Worm (Caenorhabditis elegans): Measurements from ENCODE around the gene F20D6.6.
A peak's percentile ranks its signal among the peaks of the same experiment; 100 is the strongest.

F20D6.6 gene

ce11 chrV:8130149-8130661, 29.5 kb upstream of the F20D6.6 start, which contains the start of gene snap-1 (continued):
- TF ChIP-seq ztf-11 (tag; optimal IDR thresholded peaks at IDR 0.05) (no peak), daf-19 (GFP tag; conservative IDR thresholded peaks at IDR 0.05) (no peak), snpc-4 (tag; optimal IDR thresholded peaks at IDR 0.05) (no peak), T26A8.4 (GFP tag; IDR thresholded peaks at IDR 0.05) (no peak), fkh-10 (GFP tag; optimal IDR thresholded peaks at IDR 0.05) (peak; percentile 49), duxl-1 (tag; optimal IDR thresholded peaks at IDR 0.05; ENCODE audit: poor library complexity) (no peak), Y75B8A.6 (GFP tag; IDR thresholded peaks at IDR 0.05) (no peak), zfp-2 (tag; optimal IDR thresholded peaks at IDR 0.05) (no peak), lin-1 (GFP tag; IDR thresholded peaks at IDR 0.05) (no peak), R02D3.7 (tag; optimal IDR thresholded peaks at IDR 0.05) (no peak), skn-1 (tag; optimal IDR thresholded peaks at IDR 0.05) (no peak), lin-29 (GFP tag; IDR thresholded peaks at IDR 0.05) (no peak), mdl-1 (tag; optimal IDR thresholded peaks at IDR 0.05) (peak in 1 of 2 experiments; percentile 38)

ce11 chrV:8130812-8131211, 28.9 kb upstream of the F20D6.6 start:
- no peak for TF ChIP-seq ceh-28 (tag; optimal IDR thresholded peaks at IDR 0.05)
- TF ChIP-seq F10B5.3 (tag; optimal IDR thresholded peaks at IDR 0.05) = no peak
- no peak for TF ChIP-seq Y105C5A.15 (GFP tag; IDR thresholded peaks at IDR 0.05)
- TF ChIP-seq sdz-12 (GFP tag; optimal IDR thresholded peaks at IDR 0.05) = no peak
- no peak for TF ChIP-seq F44E2.7 (GFP tag; IDR thresholded peaks at IDR 0.05)
- TF ChIP-seq set-16 (GFP tag; IDR thresholded peaks at IDR 0.05) = no peak
- TF ChIP-seq dmd-6 (GFP tag; IDR thresholded peaks at IDR 0.05) = no peak
- TF ChIP-seq spr-1 (tag; optimal IDR thresholded peaks at IDR 0.05) = no peak
- TF ChIP-seq daf-8 (GFP tag; IDR thresholded peaks at IDR 0.05) = no peak
- TF ChIP-seq D1046.2 (GFP tag; IDR thresholded peaks at IDR 0.05) = no peak
- TF ChIP-seq gei-8 (GFP tag; optimal IDR thresholded peaks at IDR 0.05) = no peak
- TF ChIP-seq dmd-8 (GFP tag; IDR thresholded peaks at IDR 0.05) = no peak
- TF ChIP-seq zip-2 (tag; optimal IDR thresholded peaks at IDR 0.05) = no peak
- TF ChIP-seq mep-1 (tag; optimal IDR thresholded peaks at IDR 0.05) = no peak
- TF ChIP-seq lin-15B (tag; optimal IDR thresholded peaks at IDR 0.05) = no peak
- TF ChIP-seq zip-11 (GFP tag; IDR thresholded peaks at IDR 0.05) = no peak
- TF ChIP-seq daf-19 (GFP tag; conservative IDR thresholded peaks at IDR 0.05) = no peak
- TF ChIP-seq dmd-9 (GFP tag; IDR thresholded peaks at IDR 0.05) = no peak
- no peak for TF ChIP-seq daf-12 (tag; optimal IDR thresholded peaks at IDR 0.05)
- no peak for TF ChIP-seq F49E8.2 (tag; optimal IDR thresholded peaks at IDR 0.05; ENCODE audit: borderline replicate concordance)

DNA sequence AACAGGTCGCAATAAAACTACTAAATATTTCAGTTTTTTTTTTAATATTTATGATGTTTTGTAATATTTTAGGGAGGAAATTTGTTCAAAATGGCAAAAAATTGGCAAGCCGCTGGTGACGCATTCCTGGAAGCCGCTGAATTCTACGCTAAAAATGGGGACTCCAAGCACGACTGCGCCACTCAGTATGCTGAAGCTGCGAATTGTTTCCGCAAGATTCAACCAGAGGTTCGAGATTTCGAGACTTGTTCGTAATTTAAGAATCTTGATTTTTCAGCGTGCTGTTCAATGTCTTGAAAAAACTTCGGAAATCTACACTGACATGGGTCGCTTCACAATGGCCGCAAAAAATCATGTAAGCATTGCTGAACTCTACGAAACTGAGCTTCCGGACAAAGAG, 28.1 kb upstream of the F20D6.6 start:
- TF ChIP-seq aha-1 (tag) (no peak), zfp-3 (GFP tag; conservative IDR thresholded peaks at IDR 0.05) (0 out of 2 replicates have a peak, but pooled peaks have one; percentile 20), lin-38 (GFP tag; IDR thresholded peaks at IDR 0.05) (0 out of 2 replicates have a peak, but pooled peaks have one; percentile 17), hif-1 (tag; optimal IDR thresholded peaks at IDR 0.05) (no peak), jun-1 (tag; optimal IDR thresholded peaks at IDR 0.05) (no peak), pqm-1 (tag; optimal IDR thresholded peaks at IDR 0.05) (no peak), ama-1 (optimal IDR thresholded peaks at IDR 0.05) (peak; percentile 3), T26A8.4 (GFP tag; IDR thresholded peaks at IDR 0.05) (peak; percentile 36; the same call in 1 of the 2 replicates), Y75B8A.6 (GFP tag; IDR thresholded peaks at IDR 0.05) (no peak)

Data from whole organism, L4 larva.